Worm (Caenorhabditis elegans): ENCODE measurements around the gene fbxb-91.

The fbxb-91 gene

DNA sequence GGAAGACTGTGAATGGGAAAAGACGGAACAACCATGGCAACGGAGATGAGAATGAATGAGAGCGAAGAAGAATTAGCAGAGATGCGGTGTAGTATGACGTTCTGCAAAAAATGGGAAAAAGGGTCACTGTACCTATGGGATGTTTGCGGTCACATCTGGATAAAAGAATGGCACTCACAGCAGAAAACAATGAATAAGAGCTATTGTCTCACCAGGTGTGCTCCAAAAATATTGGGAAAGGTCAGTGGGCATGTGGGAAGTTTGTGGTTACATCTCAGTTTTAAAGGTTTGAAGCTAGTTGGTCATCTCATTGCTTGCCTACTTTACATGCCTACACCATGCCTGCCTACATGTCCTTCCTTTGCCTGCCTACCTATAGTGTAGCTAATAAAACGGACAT is at the start of gene fbxb-91:
fbxb-91 (minus strand) TSS at position 101 of the 400 bp plus-strand sequence.
- TF ChIP-seq ceh-62 (tag; optimal IDR thresholded peaks at IDR 0.05) (no peak), mdl-1 (tag; optimal IDR thresholded peaks at IDR 0.05) (no peak), hmg-1.1 (GFP tag; IDR thresholded peaks at IDR 0.05) (no peak), aha-1 (tag) (no peak), madf-9 (GFP tag; conservative IDR thresholded peaks at IDR 0.05) (no peak), unc-130 (GFP tag; optimal IDR thresholded peaks at IDR 0.05) (no peak)

DNA sequence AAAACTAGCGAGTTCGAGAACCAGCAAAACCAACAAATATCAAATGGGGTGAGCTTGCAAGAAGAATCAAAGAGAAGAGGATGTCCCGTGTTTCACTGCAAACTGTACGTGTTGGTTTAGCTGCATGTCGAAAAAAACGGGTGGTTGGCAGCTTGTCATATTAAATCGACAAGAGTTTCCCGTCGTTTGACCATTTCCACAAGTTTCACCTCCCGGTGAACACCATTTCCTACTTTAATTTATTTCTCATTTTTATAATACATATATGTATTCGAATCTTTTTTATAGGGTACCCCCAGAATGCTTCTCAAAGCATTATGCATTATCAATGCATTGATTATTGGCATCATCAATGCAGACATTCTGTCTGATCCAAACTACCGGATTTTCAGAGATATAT is 44.7 kb upstream of the fbxb-91 start, which contains the start of gene Y8A9A.2:
Y8A9A.2 (plus strand) TSS at position 301 of the 400 bp plus-strand sequence.
- TF ChIP-seq dmd-9 (GFP tag; IDR thresholded peaks at IDR 0.05) (no peak), php-3 (GFP tag; IDR thresholded peaks at IDR 0.05) (no peak), ceh-28 (tag; optimal IDR thresholded peaks at IDR 0.05) (no peak), F37D6.2 (tag; optimal IDR thresholded peaks at IDR 0.05) (no peak), madf-5 (GFP tag; IDR thresholded peaks at IDR 0.05) (no peak), egl-43 (GFP tag; IDR thresholded peaks at IDR 0.05) (no peak), daf-12 (tag; optimal IDR thresholded peaks at IDR 0.05) (no peak), F26F4.8 (GFP tag; conservative IDR thresholded peaks at IDR 0.05) (no peak), fos-1 (tag; optimal IDR thresholded peaks at IDR 0.05) (no peak), zip-2 (tag; optimal IDR thresholded peaks at IDR 0.05) (no peak), zip-11 (GFP tag; IDR thresholded peaks at IDR 0.05) (no peak), attf-4 (tag; optimal IDR thresholded peaks at IDR 0.05) (no peak), lin-1 (GFP tag; IDR thresholded peaks at IDR 0.05) (no peak)

DNA sequence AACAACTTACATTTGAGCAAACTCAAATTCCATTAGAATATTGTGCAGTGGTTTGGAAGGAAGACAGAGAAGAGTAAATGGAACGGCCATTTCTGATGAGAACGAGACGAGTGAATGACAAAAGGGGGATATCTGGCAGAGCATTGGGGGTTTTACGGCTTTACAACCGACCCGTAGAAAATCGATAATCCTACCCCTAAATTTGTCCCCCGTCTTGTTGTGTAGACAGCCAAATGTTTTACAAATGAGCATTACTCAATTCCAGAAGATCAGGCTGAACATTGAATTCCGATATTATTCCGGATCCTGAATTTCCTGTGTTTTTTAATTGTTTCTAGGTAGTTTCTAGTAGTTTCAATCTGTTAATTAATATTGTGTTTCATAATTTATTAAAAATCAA is 42.8 kb upstream of the fbxb-91 start, which contains the start of gene fbxb-99:
fbxb-99 (minus strand) TSS at position 101 of the 400 bp plus-strand sequence.
- TF ChIP-seq lin-13 (GFP tag; optimal IDR thresholded peaks at IDR 0.05) (no peak), zag-1 (tag; optimal IDR thresholded peaks at IDR 0.05) (no peak), dpl-1 (GFP tag; optimal IDR thresholded peaks at IDR 0.05) (no peak), mxl-2 (GFP tag; conservative IDR thresholded peaks at IDR 0.05) (no peak), nhr-102 (tag; optimal IDR thresholded peaks at IDR 0.05) (no peak), ceh-20 (GFP tag; IDR thresholded peaks at IDR 0.05) (no peak)

DNA sequence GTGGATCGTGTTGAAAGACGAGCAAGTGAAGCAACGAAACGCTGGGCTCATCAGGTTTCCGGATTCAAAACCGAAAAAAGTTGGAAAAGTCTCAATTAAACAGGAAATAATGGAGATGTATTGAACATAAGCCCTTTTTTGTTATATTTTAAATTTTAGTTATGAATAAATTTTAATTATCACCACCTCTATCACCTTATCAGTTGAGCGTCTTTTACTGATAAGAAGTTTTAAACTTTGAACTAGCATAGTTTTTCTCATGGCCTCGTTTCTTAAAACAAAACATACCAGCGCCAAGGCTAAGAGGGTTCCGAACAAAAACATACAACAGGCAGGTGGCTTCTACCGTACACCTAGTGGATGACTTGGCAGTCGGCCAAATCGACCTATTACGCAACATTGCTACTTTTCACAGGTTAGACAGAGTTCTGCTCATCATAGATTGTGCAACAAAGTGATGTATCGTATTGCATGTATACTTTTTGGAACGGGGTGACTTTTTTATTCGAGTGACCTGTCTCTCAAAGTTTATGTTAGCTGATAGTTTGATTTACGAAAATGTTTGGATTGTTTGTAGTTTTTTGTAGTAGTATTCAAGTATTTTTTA is 37.9 kb upstream of the fbxb-91 start:
- TF ChIP-seq php-3 (GFP tag; IDR thresholded peaks at IDR 0.05) (0 out of 2 replicates have a peak, but pooled peaks have one; percentile 32), pqm-1 (tag; optimal IDR thresholded peaks at IDR 0.05) (peak; percentile 15), nhr-48 (tag; optimal IDR thresholded peaks at IDR 0.05) (no peak), unc-62 (GFP tag; optimal IDR thresholded peaks at IDR 0.05 in 1 of 2) (peak in 1 of 2 experiments; percentile 20), unc-62 (tag; optimal IDR thresholded peaks at IDR 0.05) (no peak), F49E8.2 (tag; optimal IDR thresholded peaks at IDR 0.05; ENCODE audit: borderline replicate concordance) (no peak)

DNA sequence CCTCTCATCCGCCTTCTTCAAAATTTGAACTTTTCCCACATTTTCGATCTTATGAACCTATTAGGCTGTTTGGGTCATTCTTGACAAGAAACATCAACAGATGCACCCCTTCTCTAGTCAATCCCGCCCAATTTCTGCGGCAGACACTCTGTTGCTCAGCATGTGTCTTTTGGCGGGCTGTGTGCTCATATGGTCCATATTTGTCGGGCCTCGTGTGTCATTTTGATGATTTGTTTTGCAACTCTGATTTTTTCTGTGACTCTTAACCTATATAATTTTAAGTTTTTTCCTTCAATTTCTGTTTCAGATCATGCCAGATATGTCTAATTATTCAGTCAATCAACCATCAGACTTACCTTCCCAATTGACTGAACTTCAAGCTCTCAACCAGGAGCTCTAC is 36.6 kb upstream of the fbxb-91 start, which contains the start of gene T24E12.13:
T24E12.13 (plus strand) TSS at position 301 of the 400 bp plus-strand sequence.
- TF ChIP-seq nhr-42 (GFP tag; IDR thresholded peaks at IDR 0.05) (no peak), tra-1 (GFP tag; IDR thresholded peaks at IDR 0.05) (no peak), sdz-12 (GFP tag; optimal IDR thresholded peaks at IDR 0.05) (no peak), zip-11 (GFP tag; IDR thresholded peaks at IDR 0.05) (no peak), aha-1 (tag) (no peak), vab-7 (GFP tag; IDR thresholded peaks at IDR 0.05) (no peak), madf-9 (GFP tag; conservative IDR thresholded peaks at IDR 0.05) (no peak), dve-1 (tag; optimal IDR thresholded peaks at IDR 0.05; ENCODE audit: insufficient read depth) (no peak)

Measured in whole organism, L4 larva.